Worm (Caenorhabditis elegans) whole organism, mixed stage, embryonic: ENCODE data around the gene srt-29.

Experiments used
- lsy-2 ChIP-seq: fragments of 150-350 bp; optimal IDR thresholded peaks from 2 replicates; lab custom pipeline; 2014; ENCODE audit warnings: missing biosample characterization, missing genetic modification characterization
- nhr-237 ChIP-seq: fragments of 150-350 bp; optimal IDR thresholded peaks from 2 replicates; lab custom pipeline; 2014; ENCODE audit warnings: missing biosample characterization, missing genetic modification characterization
- nhr-28 ChIP-seq: fragments of 150-350 bp; optimal IDR thresholded peaks from 2 replicates; lab custom pipeline; 2014; ENCODE audit warnings: missing biosample characterization, missing genetic modification characterization
- snpc-4 ChIP-seq: fragments of 150-350 bp; optimal IDR thresholded peaks from 2 replicates; lab custom pipeline; 2014; ENCODE audit warnings: missing biosample characterization, missing genetic modification characterization
- unc-62 ChIP-seq: fragments of 150-350 bp; optimal IDR thresholded peaks from 2 replicates; lab custom pipeline; 2014; ENCODE audit warnings: missing biosample characterization, missing genetic modification reagents, missing genetic modification characterization
- ztf-11 ChIP-seq: fragments of 150-350 bp; optimal IDR thresholded peaks from 2 replicates; lab custom pipeline; 2014; ENCODE audit warnings: missing biosample characterization, missing genetic modification characterization

ce11 chrV:2713532-2713931 lies 5.4 kb downstream of the srt-29 start, which contains the start of gene srt-28:
- TF ChIP-seq lsy-2 = no peak
- TF ChIP-seq unc-62 (GFP tag; lab: Kevin White, UChicago) = no peak
- TF ChIP-seq ztf-11 (tag; lab: Kevin White, UChicago) = no peak
- TF ChIP-seq nhr-237 (tag; lab: Kevin White, UChicago) = no peak
- no peak for TF ChIP-seq snpc-4 (tag; lab: Kevin White, UChicago)
- no peak for TF ChIP-seq nhr-28 (tag; lab: Kevin White, UChicago)
